Worm (Caenorhabditis elegans): Measurements from ENCODE around the gene C04G6.13.

DNA sequence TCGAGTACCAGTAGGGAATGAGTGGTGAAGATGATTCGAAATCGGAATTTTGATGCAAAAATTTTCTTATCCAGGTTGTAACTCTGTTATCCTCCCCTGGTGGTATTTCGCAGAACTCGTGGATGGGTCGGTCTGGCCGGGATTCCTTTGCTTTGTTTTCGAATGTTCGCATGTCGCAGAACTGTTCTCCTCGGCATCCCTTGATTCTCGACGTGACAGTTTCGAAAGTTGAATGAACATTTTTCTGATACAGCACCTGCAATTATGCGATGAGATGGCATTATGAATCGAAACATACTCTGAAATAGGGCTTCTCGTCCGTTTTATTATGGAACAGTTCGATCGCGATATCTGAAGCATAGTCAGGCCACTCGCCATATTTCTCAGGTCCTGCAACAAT, 37.8 kb upstream of the C04G6.13 start:
- TF ChIP-seq elt-2 (tag; optimal IDR thresholded peaks at IDR 0.05) (no peak), unc-62 (GFP tag; optimal IDR thresholded peaks at IDR 0.05) (no peak), lir-3 (tag; optimal IDR thresholded peaks at IDR 0.05; ENCODE audit: poor library complexity) (no peak), pax-3 (tag; optimal IDR thresholded peaks at IDR 0.05) (no peak), nhr-76 (tag; optimal IDR thresholded peaks at IDR 0.05) (no peak), lsy-2 (tag; optimal IDR thresholded peaks at IDR 0.05) (peak in 1 of 2 experiments; percentile 2), nhr-237 (tag; optimal IDR thresholded peaks at IDR 0.05) (no peak), zag-1 (tag; optimal IDR thresholded peaks at IDR 0.05) (no peak), ztf-11 (tag; optimal IDR thresholded peaks at IDR 0.05) (no peak)
